Worm (Caenorhabditis elegans) whole organism, young adult: ENCODE results near the gene F46G10.1.

Experiments used
- F49E8.2 ChIP-seq: sonication (generic microtip); optimal IDR thresholded peaks from 3 replicates; lab custom pipeline; 2017; ENCODE audit warnings: missing genetic modification characterization, mild to moderate bottlenecking, missing compliant biosample characterization, antibody characterized with exemption, moderate library complexity; ENCODE audit not compliant: insufficient read depth
- bed-1 ChIP-seq: fragments of 200-800 bp; sonication (Bioruptor generic); IDR thresholded peaks from 2 replicates; pipeline ENCODE4 v1.3.6; 2022; ENCODE audit warnings: missing genetic modification reagents, missing genetic modification characterization, missing compliant biosample characterization
- lsy-27 ChIP-seq: sonication (generic microtip); optimal IDR thresholded peaks from 2 replicates; lab custom pipeline; 2017; ENCODE audit warnings: missing genetic modification characterization, mild to moderate bottlenecking, missing compliant biosample characterization, antibody characterized with exemption, missing genotype, borderline replicate concordance; ENCODE audit not compliant: insufficient read depth
- mel-28 ChIP-seq: sonication (generic microtip); optimal IDR thresholded peaks from 2 replicates; lab custom pipeline; 2016; ENCODE audit warnings: borderline replicate concordance, mild to moderate bottlenecking, missing genetic modification characterization, missing compliant biosample characterization
- nfya-1 ChIP-seq: sonication (generic microtip); optimal IDR thresholded peaks from 2 replicates; lab custom pipeline; 2017; ENCODE audit warnings: antibody characterized with exemption, missing compliant biosample characterization, missing genetic modification characterization, borderline replicate concordance; ENCODE audit not compliant: insufficient read depth
- nhr-27 ChIP-seq: fragments of 200-800 bp; sonication (Bioruptor generic); optimal IDR thresholded peaks from 2 replicates; lab custom pipeline; 2018; ENCODE audit warnings: mild to moderate bottlenecking, missing genetic modification characterization, moderate library complexity, missing compliant biosample characterization
- snpc-4 ChIP-seq, 5 experiments: fragments of 150-350 bp in 1 of 5; sonication (generic microtip) in 4 of 5; optimal IDR thresholded peaks; 2 replicates each; lab custom pipeline; 2014 to 2018; ENCODE audit warnings: missing genetic modification characterization in 5 of 5, missing biosample characterization in 3 of 5, antibody characterized with exemption in 2 of 5, mild to moderate bottlenecking in 2 of 5, missing compliant biosample characterization in 2 of 5, missing genotype in 2 of 5, moderate library complexity in 2 of 5, missing genetic modification reagents in 1 of 5
- unc-62 ChIP-seq: fragments of 150-350 bp; optimal IDR thresholded peaks from 2 replicates; lab custom pipeline; 2014; ENCODE audit warnings: missing biosample characterization, missing genetic modification reagents, missing genetic modification characterization

ce11 chrX:13305779-13306178 is 5.8 kb downstream of the F46G10.1 start, which contains the start of gene srd-43:
- no peak for TF ChIP-seq unc-62
- TF ChIP-seq mel-28 (tag; lab: Kevin White, UChicago) = no peak
- no peak for TF ChIP-seq nhr-27 (tag; lab: Kevin White, UChicago)
- no peak for TF ChIP-seq nfya-1 (tag; lab: Kevin White, UChicago)
- TF ChIP-seq F49E8.2 (tag; lab: Kevin White, UChicago) = no peak
- no peak for TF ChIP-seq snpc-4 (GFP tag; optimal IDR thresholded peaks at IDR 0.05; lab: Kevin White, UChicago)
- TF ChIP-seq snpc-4 (tag; optimal IDR thresholded peaks at IDR 0.05; lab: Kevin White, UChicago) = no peak
- TF ChIP-seq lsy-27 (tag; lab: Kevin White, UChicago) = no peak
- no peak for TF ChIP-seq bed-1 (GFP tag; lab: Robert Waterston, UW)
